Fruit fly (Drosophila melanogaster) whole organism, embryonic: Measurements from ENCODE around the gene CG8944.
A peak's percentile ranks its signal among the peaks of the same experiment; 100 is the strongest.

ENCODE experiments used
- ATbp ChIP-seq: fragments of 200-800 bp; sonication (Bioruptor generic); optimal IDR thresholded peaks from 2 replicates; lab custom pipeline; 2017; ENCODE audit warnings: missing biosample characterization, mild to moderate bottlenecking, missing genetic modification characterization, missing genetic modification reagents
- CG10209 ChIP-seq: fragments of 200-800 bp; sonication (Bioruptor generic); optimal IDR thresholded peaks from 3 replicates; lab custom pipeline; 2017; ENCODE audit warnings: missing biosample characterization, mild to moderate bottlenecking, missing genetic modification characterization, missing genetic modification reagents
- CG10267 ChIP-seq: fragments of 200-800 bp; sonication (Bioruptor generic); optimal IDR thresholded peaks from 2 replicates; lab custom pipeline; 2018; ENCODE audit warnings: missing biosample characterization, mild to moderate bottlenecking, missing genetic modification characterization, moderate library complexity
- CG10654 ChIP-seq: fragments of 200-800 bp; sonication (Bioruptor generic); optimal IDR thresholded peaks from 2 replicates; lab custom pipeline; 2016; ENCODE audit warnings: missing biosample characterization, missing genetic modification characterization
- CG11247 ChIP-seq: fragments of 200-800 bp; sonication (Bioruptor generic); IDR thresholded peaks from 2 replicates; pipeline ENCODE4 v1.3.6; 2022; ENCODE audit warnings: missing biosample characterization, missing genetic modification characterization
- CG15696 ChIP-seq: fragments of 200-800 bp; sonication (Bioruptor generic); optimal IDR thresholded peaks from 2 replicates; lab custom pipeline; 2019; ENCODE audit warnings: missing biosample characterization, mild to moderate bottlenecking, missing genetic modification characterization, moderate library complexity
- CG1603 ChIP-seq: fragments of 200-800 bp; sonication (Bioruptor generic); optimal IDR thresholded peaks from 2 replicates; lab custom pipeline; 2019; ENCODE audit warnings: missing biosample characterization, mild to moderate bottlenecking, missing genetic modification characterization, moderate library complexity
- CG17912 ChIP-seq: fragments of 200-800 bp; sonication (Bioruptor generic); optimal IDR thresholded peaks from 2 replicates; lab custom pipeline; 2018; ENCODE audit warnings: missing biosample characterization, mild to moderate bottlenecking, missing genetic modification characterization
- CG1832 ChIP-seq: fragments of 200-800 bp; sonication (Bioruptor generic); optimal IDR thresholded peaks from 2 replicates; lab custom pipeline; 2017; ENCODE audit warnings: missing biosample characterization, mild to moderate bottlenecking, missing genetic modification characterization, inconsistent platforms
- CG2116 ChIP-seq: fragments of 200-800 bp; sonication (Bioruptor generic); optimal IDR thresholded peaks from 3 replicates; lab custom pipeline; 2018; ENCODE audit warnings: missing biosample characterization, mild to moderate bottlenecking, missing genetic modification characterization
- CG3065 ChIP-seq: fragments of 200-800 bp; sonication (Bioruptor generic); optimal IDR thresholded peaks from 2 replicates; lab custom pipeline; 2016; ENCODE audit warnings: missing biosample characterization, missing genetic modification characterization
- CG31365 ChIP-seq: fragments of 200-800 bp; sonication (Bioruptor generic); optimal IDR thresholded peaks from 2 replicates; lab custom pipeline; 2018; ENCODE audit warnings: missing biosample characterization, mild to moderate bottlenecking, missing genetic modification characterization
- CG34376 ChIP-seq: fragments of 200-800 bp; sonication (Bioruptor generic); optimal IDR thresholded peaks from 2 replicates; lab custom pipeline; 2018; ENCODE audit warnings: missing biosample characterization, mild to moderate bottlenecking, missing genetic modification characterization
- CG3995 ChIP-seq: fragments of 200-800 bp; sonication (Bioruptor generic); optimal IDR thresholded peaks from 3 replicates; lab custom pipeline; 2016; ENCODE audit warnings: missing biosample characterization, missing genetic modification characterization
- CG4424 ChIP-seq: fragments of 200-800 bp; sonication (Bioruptor generic); optimal IDR thresholded peaks from 3 replicates; lab custom pipeline; 2016; ENCODE audit warnings: missing biosample characterization, missing genetic modification characterization
- CG5953 ChIP-seq: fragments of 200-800 bp; sonication (Bioruptor generic); IDR thresholded peaks from 2 replicates; pipeline ENCODE4 v1.3.6; 2022; ENCODE audit warnings: missing biosample characterization, missing genetic modification characterization
- CG6765 ChIP-seq: fragments of 200-800 bp; sonication (Bioruptor generic); optimal IDR thresholded peaks from 3 replicates; lab custom pipeline; 2017; ENCODE audit warnings: missing biosample characterization, mild to moderate bottlenecking, missing genetic modification characterization
- CG8388 ChIP-seq: fragments of 200-800 bp; sonication (Bioruptor generic); optimal IDR thresholded peaks from 2 replicates; lab custom pipeline; 2019; ENCODE audit warnings: missing biosample characterization, mild to moderate bottlenecking, missing genetic modification characterization, moderate library complexity
- CG8478 ChIP-seq: fragments of >200 bp; optimal IDR thresholded peaks from 2 replicates; lab custom pipeline; 2018
- Dip3 ChIP-seq: fragments of 200-800 bp; sonication (Bioruptor generic); optimal IDR thresholded peaks from 3 replicates; lab custom pipeline; 2016; ENCODE audit warnings: missing biosample characterization, missing genetic modification characterization
- Dp ChIP-seq: fragments of 200-800 bp; sonication (Bioruptor generic); optimal IDR thresholded peaks from 2 replicates; lab custom pipeline; 2018; ENCODE audit warnings: missing biosample characterization, mild to moderate bottlenecking, missing genetic modification characterization, moderate library complexity
- Dref ChIP-seq: fragments of 200-800 bp; sonication (Bioruptor generic); IDR thresholded peaks from 2 replicates; pipeline ENCODE4 v1.3.6; 2022; ENCODE audit warnings: missing biosample characterization, missing genetic modification characterization
- Hey ChIP-seq: fragments of 200-800 bp; sonication (Bioruptor generic); optimal IDR thresholded peaks from 3 replicates; lab custom pipeline; 2018; ENCODE audit warnings: missing biosample characterization, mild to moderate bottlenecking, missing genetic modification characterization
- Hr78 ChIP-seq, 2 experiments: fragments of 200-800 bp in 1 of 2; fragments of >200 bp in 1 of 2; sonication (Bioruptor generic) in 1 of 2; optimal IDR thresholded peaks; 2 replicates each; lab custom pipeline; 2017 to 2019; ENCODE audit warnings: missing biosample characterization in 2 of 2, missing genetic modification characterization in 2 of 2, mild to moderate bottlenecking in 1 of 2, moderate library complexity in 1 of 2
- MESR4 ChIP-seq: fragments of 200-800 bp; sonication (Bioruptor generic); optimal IDR thresholded peaks from 2 replicates; lab custom pipeline; 2018; ENCODE audit warnings: missing biosample characterization, mild to moderate bottlenecking, missing genetic modification characterization, moderate library complexity
- Myb ChIP-seq: fragments of 200-800 bp; sonication (Bioruptor generic); optimal IDR thresholded peaks from 2 replicates; lab custom pipeline; 2016; ENCODE audit warnings: missing biosample characterization, missing genetic modification characterization
- Nf-YA ChIP-seq: fragments of 200-800 bp; sonication (Bioruptor generic); IDR thresholded peaks from 2 replicates; pipeline ENCODE4 v1.3.6; 2022; ENCODE audit warnings: missing biosample characterization, missing genetic modification characterization
- Oli ChIP-seq: fragments of 200-800 bp; sonication (Bioruptor generic); optimal IDR thresholded peaks from 2 replicates; lab custom pipeline; 2018; ENCODE audit warnings: missing biosample characterization, mild to moderate bottlenecking, missing genetic modification characterization, moderate library complexity
- Opbp ChIP-seq: fragments of 200-800 bp; sonication (Bioruptor generic); IDR thresholded peaks from 3 replicates; pipeline ENCODE4 v1.3.6; 2022; ENCODE audit warnings: missing biosample characterization, missing genetic modification characterization; ENCODE audit not compliant: partially characterized antibody
- Scr ChIP-seq: fragments of 200-800 bp; sonication (Bioruptor generic); IDR thresholded peaks from 2 replicates; pipeline ENCODE4 v1.3.6; 2022; ENCODE audit warnings: missing biosample characterization, missing genetic modification characterization; ENCODE audit not compliant: partially characterized antibody
- Sox102F ChIP-seq: fragments of 200-800 bp; sonication (Bioruptor generic); optimal IDR thresholded peaks from 2 replicates; lab custom pipeline; 2018; ENCODE audit warnings: missing biosample characterization, mild to moderate bottlenecking, missing genetic modification characterization, moderate library complexity
- Sry-β ChIP-seq: fragments of 200-800 bp; sonication (Bioruptor generic); optimal IDR thresholded peaks from 2 replicates; lab custom pipeline; 2018; ENCODE audit warnings: missing biosample characterization, mild to moderate bottlenecking, missing genetic modification characterization, moderate library complexity
- Tbp ChIP-seq: fragments of >200 bp; optimal IDR thresholded peaks from 2 replicates; lab custom pipeline; 2018; ENCODE audit warnings: missing biosample characterization, missing genetic modification characterization
- ap ChIP-seq: fragments of 200-800 bp; sonication (Bioruptor generic); IDR thresholded peaks from 2 replicates; pipeline ENCODE4 v1.3.6; 2022; ENCODE audit warnings: missing biosample characterization, missing genetic modification characterization
- bbx ChIP-seq: fragments of 200-800 bp; sonication (Bioruptor generic); IDR thresholded peaks from 2 replicates; pipeline ENCODE4 v1.3.6; 2022; ENCODE audit warnings: missing biosample characterization, missing genetic modification characterization; ENCODE audit not compliant: partially characterized antibody
- cato ChIP-seq: fragments of 200-800 bp; sonication (Bioruptor generic); optimal IDR thresholded peaks from 2 replicates; lab custom pipeline; 2016; ENCODE audit warnings: missing biosample characterization, missing genetic modification characterization, borderline replicate concordance
- chif ChIP-seq, 2 experiments: fragments of 200-800 bp; sonication (Bioruptor generic); optimal IDR thresholded peaks; 3 replicates each; lab custom pipeline; 2016; ENCODE audit warnings: missing biosample characterization in 2 of 2, missing genetic modification characterization in 2 of 2
- corto ChIP-seq: fragments of 200-800 bp; sonication (Bioruptor generic); optimal IDR thresholded peaks from 2 replicates; lab custom pipeline; 2016; ENCODE audit warnings: missing biosample characterization, mild to moderate bottlenecking, missing genetic modification characterization, moderate library complexity
- crp ChIP-seq, 2 experiments: fragments of 200-800 bp; sonication (Bioruptor generic); optimal IDR thresholded peaks; 2 replicates in 1 of 2; 3 replicates in 1 of 2; lab custom pipeline; 2017; ENCODE audit warnings: missing biosample characterization in 2 of 2, missing genetic modification characterization in 2 of 2, mild to moderate bottlenecking in 1 of 2, moderate library complexity in 1 of 2
- esg ChIP-seq: fragments of 200-800 bp; sonication (Bioruptor generic); conservative IDR thresholded peaks from 2 replicates; pipeline ENCODE4 v1.3.6; 2022; ENCODE audit warnings: missing biosample characterization, missing genetic modification characterization
- fd102C ChIP-seq: fragments of 200-800 bp; sonication (Bioruptor generic); optimal IDR thresholded peaks from 2 replicates; lab custom pipeline; 2018; ENCODE audit warnings: missing biosample characterization, mild to moderate bottlenecking, missing genetic modification characterization, moderate library complexity
- gcm2 ChIP-seq: fragments of 200-800 bp; sonication (Bioruptor generic); optimal IDR thresholded peaks from 2 replicates; lab custom pipeline; 2016; ENCODE audit warnings: missing biosample characterization, missing genetic modification characterization
- lilli ChIP-seq: fragments of 200-800 bp; sonication (Bioruptor generic); optimal IDR thresholded peaks from 3 replicates; lab custom pipeline; 2016; ENCODE audit warnings: missing biosample characterization, missing genetic modification characterization
- mirr ChIP-seq: fragments of 200-800 bp; sonication (Bioruptor generic); optimal IDR thresholded peaks from 3 replicates; lab custom pipeline; 2018; ENCODE audit warnings: missing biosample characterization, mild to moderate bottlenecking, missing genetic modification characterization
- phol ChIP-seq: fragments of 200-800 bp; sonication (Bioruptor generic); optimal IDR thresholded peaks from 3 replicates; lab custom pipeline; 2018; ENCODE audit warnings: missing biosample characterization, mild to moderate bottlenecking, missing genetic modification characterization, moderate library complexity
- sens ChIP-seq: fragments of 200-800 bp; sonication (Bioruptor generic); peaks from one replicate; lab custom pipeline; 2016; ENCODE audit warnings: missing biosample characterization, missing genetic modification characterization
- so ChIP-seq: fragments of 200-800 bp; sonication (Bioruptor generic); IDR thresholded peaks from 3 replicates; pipeline ENCODE4 v1.3.6; 2022; ENCODE audit warnings: missing biosample characterization, missing genetic modification characterization
- toy ChIP-seq: fragments of 200-800 bp; sonication (Bioruptor generic); IDR thresholded peaks from 2 replicates; pipeline ENCODE4 v1.3.6; 2022; ENCODE audit warnings: missing biosample characterization, missing genetic modification characterization
- tx ChIP-seq: fragments of 200-800 bp; sonication (Bioruptor generic); optimal IDR thresholded peaks from 2 replicates; lab custom pipeline; 2016; ENCODE audit warnings: missing biosample characterization, missing genetic modification characterization

The CG8944 gene

DNA sequence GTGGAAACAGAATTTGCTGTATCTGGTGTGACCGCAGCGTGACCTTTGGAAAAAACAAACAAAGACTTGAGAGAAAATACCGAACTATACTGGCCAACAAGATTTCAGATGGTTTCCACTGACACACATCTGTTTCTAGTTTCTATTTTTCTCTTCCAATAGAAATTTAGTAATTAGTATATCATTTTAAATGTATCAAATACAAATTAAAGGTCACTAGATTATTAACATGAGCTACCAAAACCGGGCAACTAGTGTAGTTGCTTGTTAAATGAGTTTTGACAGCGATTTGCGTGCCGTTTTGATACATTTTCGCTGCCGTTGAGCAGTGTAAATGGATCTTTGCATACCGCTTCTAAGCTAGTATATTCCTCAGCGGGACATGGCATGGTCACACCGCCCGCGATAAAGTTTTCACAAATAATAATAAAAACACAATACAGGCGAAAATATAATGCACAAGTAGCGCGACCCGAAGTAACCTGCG is 42.3 kb downstream of the CG8944 start, which contains the start of the genes Pis and Hap40 (continued):
- TF ChIP-seq chif (GFP tag; optimal IDR thresholded peaks at IDR 0.05; lab: Kevin White, UChicago) (peak; percentile 7 to 61), Hey (tag; lab: Kevin White, UChicago) (no peak), toy (GFP tag; lab: Robert Waterston, UW) (no peak), gcm2 (GFP tag; lab: Kevin White, UChicago) (no peak), sens (GFP tag; lab: Kevin White, UChicago) (peak; percentile 91), CG2116 (GFP tag; lab: Kevin White, UChicago) (peak; percentile 49), CG4424 (GFP tag; lab: Kevin White, UChicago) (peak; percentile 56), corto (GFP tag; lab: Kevin White, UChicago) (no peak), bbx (GFP tag; lab: Robert Waterston, UW) (no peak), CG10654 (GFP tag; lab: Kevin White, UChicago) (peak; percentile 41), mirr (no peak), CG3065 (GFP tag; lab: Kevin White, UChicago) (peak; percentile 17), CG8388 (GFP tag; lab: Kevin White, UChicago) (peak; percentile 56), esg (GFP tag; lab: Robert Waterston, UW) (peak; percentile 75), tx (GFP tag; lab: Kevin White, UChicago) (peak; percentile 43), lilli (GFP tag; lab: Kevin White, UChicago) (peak; percentile 77), MESR4 (GFP tag; lab: Kevin White, UChicago) (no peak), CG34376 (GFP tag; lab: Kevin White, UChicago) (peak; percentile 38), Tbp (GFP tag; lab: Kevin White, UChicago) (no peak), Dref (0 out of 2 replicates have a peak, but pooled peaks have one; percentile 15), Sox102F (GFP tag; lab: Kevin White, UChicago) (no peak)

DNA sequence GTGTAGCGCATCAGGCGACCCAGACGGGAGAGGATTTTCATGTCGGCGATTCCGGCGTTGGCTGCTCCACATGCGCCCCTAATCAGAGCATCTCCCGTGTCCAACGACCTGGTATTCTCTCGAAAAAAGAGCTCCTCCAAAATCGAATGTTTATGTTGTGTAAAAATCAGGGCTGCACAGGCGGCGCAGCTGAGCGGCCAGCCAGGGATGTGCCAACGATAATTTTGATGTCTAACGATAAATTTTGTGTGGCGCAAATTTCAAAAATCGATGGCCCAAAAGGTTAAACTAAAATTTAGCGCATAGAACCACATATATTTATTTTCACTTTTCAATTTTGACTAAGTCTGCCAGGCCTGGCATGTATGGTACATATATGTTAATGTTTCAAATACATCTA is 45.0 kb downstream of the CG8944 start, which contains the start of gene CG9240:
Gene CG9240, minus strand, starts transcription at position 213 of the 400 bp plus-strand sequence.
- TF ChIP-seq CG3995 (GFP tag; lab: Kevin White, UChicago) (peak; percentile 28), cato (GFP tag; lab: Kevin White, UChicago) (no peak), Scr (peak; percentile 25; the same call in 1 of the 2 replicates), Hr78 (GFP tag; optimal IDR thresholded peaks at IDR 0.05; lab: Kevin White, UChicago) (no peak), Opbp (GFP tag; lab: Robert Waterston, UW) (0 out of 3 replicates have a peak, but pooled peaks have one; percentile 47), CG6765 (GFP tag; lab: Kevin White, UChicago) (no peak), Nf-YA (GFP tag; lab: Robert Waterston, UW) (no peak), CG1832 (GFP tag; lab: Kevin White, UChicago) (no peak), Dp (GFP tag; lab: Kevin White, UChicago) (peak; percentile 88), CG17912 (GFP tag; lab: Kevin White, UChicago) (no peak), Dip3 (GFP tag; lab: Kevin White, UChicago) (no peak), crp (GFP tag; optimal IDR thresholded peaks at IDR 0.05; lab: Kevin White, UChicago) (peak in 1 of 2 experiments; percentile 87), Myb (GFP tag; lab: Kevin White, UChicago) (no peak), Sry-β (GFP tag; lab: Kevin White, UChicago) (no peak), so (GFP tag; lab: Robert Waterston, UW) (no peak), CG10209 (GFP tag; lab: Kevin White, UChicago) (no peak), CG8478 (lab: Kevin White, UChicago) (no peak), CG11247 (no peak), ap (GFP tag; lab: Robert Waterston, UW) (no peak), ATbp (GFP tag; lab: Kevin White, UChicago) (no peak), Oli (tag; lab: Kevin White, UChicago) (no peak), CG5953 (GFP tag; lab: Robert Waterston, UW) (no peak), CG31365 (tag; lab: Kevin White, UChicago) (no peak), phol (tag; lab: Kevin White, UChicago) (peak; percentile 12), CG15696 (tag; lab: Kevin White, UChicago) (no peak), CG10267 (tag; lab: Kevin White, UChicago) (peak; percentile 4), CG1603 (tag; lab: Kevin White, UChicago) (peak; percentile 60), fd102C (GFP tag; lab: Kevin White, UChicago) (no peak)
